Worm (Caenorhabditis elegans) whole organism, L4 larva: ENCODE data around the gene F10E7.9.

Experiments
- D1046.2 ChIP-seq: fragments of 200-800 bp; sonication (Bioruptor generic); IDR thresholded peaks from 2 replicates; pipeline ENCODE4 v1.3.6; 2022; ENCODE audit warnings: missing genetic modification characterization, missing compliant biosample characterization
- F26F4.8 ChIP-seq: fragments of 200-800 bp; sonication (Bioruptor generic); conservative IDR thresholded peaks from 2 replicates; pipeline ENCODE4 v1.3.6; 2022; ENCODE audit warnings: missing genetic modification characterization, missing compliant biosample characterization
- F44E2.7 ChIP-seq: fragments of 200-800 bp; sonication (Bioruptor generic); IDR thresholded peaks from 2 replicates; pipeline ENCODE4 v2.1.2; 2022; ENCODE audit warnings: missing genetic modification characterization, missing compliant biosample characterization
- R02D3.7 ChIP-seq: fragments of 150-350 bp; sonication (generic microtip); optimal IDR thresholded peaks from 3 replicates; lab custom pipeline; 2014; ENCODE audit warnings: missing biosample characterization, missing genetic modification characterization
- T20F7.1 ChIP-seq: fragments of 200-800 bp; sonication (Bioruptor generic); optimal IDR thresholded peaks from 2 replicates; lab custom pipeline; 2018; ENCODE audit warnings: mild to moderate bottlenecking, missing genetic modification characterization, missing compliant biosample characterization
- Y48G9A.11 ChIP-seq: fragments of 200-800 bp; sonication (Bioruptor generic); IDR thresholded peaks from 2 replicates; pipeline ENCODE4 v1.3.6; 2022; ENCODE audit warnings: missing genetic modification reagents, missing genetic modification characterization, missing compliant biosample characterization
- Y75B8A.6 ChIP-seq: fragments of 200-800 bp; sonication (Bioruptor generic); IDR thresholded peaks from 2 replicates; pipeline ENCODE4 v1.3.6; 2022; ENCODE audit warnings: missing genetic modification reagents, missing genetic modification characterization, missing compliant biosample characterization
- ZK546.5 ChIP-seq, 2 experiments: sonication (generic microtip); optimal IDR thresholded peaks; 2 replicates each; lab custom pipeline; 2017; ENCODE audit warnings: missing biosample characterization in 2 of 2, missing genetic modification characterization in 2 of 2
- aly-2 ChIP-seq: sonication (generic microtip); optimal IDR thresholded peaks from 2 replicates; lab custom pipeline; 2018; ENCODE audit warnings: missing biosample characterization, missing genetic modification characterization
- arid-1 ChIP-seq: fragments of 200-800 bp; sonication (Bioruptor generic); conservative IDR thresholded peaks from 2 replicates; pipeline ENCODE4 v1.3.6; 2022; ENCODE audit warnings: missing genetic modification reagents, missing genetic modification characterization, missing compliant biosample characterization
- ceh-20 ChIP-seq: fragments of 200-800 bp; sonication (Bioruptor generic); IDR thresholded peaks from 2 replicates; pipeline ENCODE4 v1.3.6; 2022; ENCODE audit warnings: missing genetic modification reagents, missing genetic modification characterization, missing compliant biosample characterization
- ceh-28 ChIP-seq: fragments of 150-350 bp; optimal IDR thresholded peaks from 2 replicates; lab custom pipeline; 2014; ENCODE audit warnings: missing biosample characterization, missing genetic modification reagents, missing genetic modification characterization
- ces-1 ChIP-seq: fragments of 150-350 bp; sonication (generic microtip); optimal IDR thresholded peaks from 4 replicates; lab custom pipeline; 2014; ENCODE audit warnings: missing biosample characterization, missing genetic modification reagents, missing genetic modification characterization
- daf-12 ChIP-seq: fragments of 150-350 bp; optimal IDR thresholded peaks from 2 replicates; lab custom pipeline; 2014; ENCODE audit warnings: missing biosample characterization, missing genetic modification reagents, missing genetic modification characterization
- daf-16 ChIP-seq, 3 experiments: sonication (generic microtip); optimal IDR thresholded peaks; 2 replicates each; lab custom pipeline; 2016 to 2017; ENCODE audit warnings: missing genetic modification characterization in 3 of 3, missing genetic modification reagents in 3 of 3, mild to moderate bottlenecking in 2 of 3, missing compliant biosample characterization in 2 of 3, missing biosample characterization in 1 of 3, moderate library complexity in 1 of 3
- daf-19 ChIP-seq: fragments of 200-800 bp; sonication (Bioruptor generic); conservative IDR thresholded peaks from 2 replicates; pipeline ENCODE4 v1.3.6; 2022; ENCODE audit warnings: missing genetic modification characterization, missing compliant biosample characterization
- daf-8 ChIP-seq: fragments of 200-800 bp; sonication (Bioruptor generic); IDR thresholded peaks from 2 replicates; pipeline ENCODE4 v1.3.6; 2022; ENCODE audit warnings: missing genetic modification characterization, missing compliant biosample characterization
- dmd-9 ChIP-seq: fragments of 200-800 bp; sonication (Bioruptor generic); IDR thresholded peaks from 2 replicates; pipeline ENCODE4 v1.3.6; 2022; ENCODE audit warnings: missing genetic modification reagents, missing genetic modification characterization, missing compliant biosample characterization
- duxl-1 ChIP-seq: sonication (generic microtip); optimal IDR thresholded peaks from 2 replicates; lab custom pipeline; 2016; ENCODE audit warnings: mild to moderate bottlenecking, missing genetic modification characterization, moderate library complexity, missing compliant biosample characterization; ENCODE audit not compliant: poor library complexity
- fkh-10 ChIP-seq: fragments of 150-350 bp; optimal IDR thresholded peaks from 2 replicates; lab custom pipeline; 2014; ENCODE audit warnings: missing biosample characterization, missing genetic modification reagents, missing genetic modification characterization
- fos-1 ChIP-seq: fragments of 150-350 bp; optimal IDR thresholded peaks from 2 replicates; lab custom pipeline; 2014; ENCODE audit warnings: missing biosample characterization, missing genetic modification characterization
- hlh-30 ChIP-seq: sonication (generic microtip); optimal IDR thresholded peaks from 2 replicates; lab custom pipeline; 2017; ENCODE audit warnings: antibody characterized with exemption, mild to moderate bottlenecking, missing genetic modification characterization, missing compliant biosample characterization; ENCODE audit not compliant: insufficient read depth
- hmg-1.1 ChIP-seq: fragments of 200-800 bp; sonication (Bioruptor generic); IDR thresholded peaks from 2 replicates; pipeline ENCODE4 v1.3.6; 2022; ENCODE audit warnings: missing genetic modification reagents, missing genetic modification characterization, missing compliant biosample characterization
- lin-15B ChIP-seq: fragments of 150-350 bp; sonication (generic microtip); optimal IDR thresholded peaks from 3 replicates; lab custom pipeline; 2014; ENCODE audit warnings: missing biosample characterization, missing genetic modification characterization
- lin-38 ChIP-seq: fragments of 200-800 bp; sonication (Bioruptor generic); IDR thresholded peaks from 2 replicates; pipeline ENCODE4 v1.3.6; 2022; ENCODE audit warnings: missing genetic modification reagents, missing genetic modification characterization, missing compliant biosample characterization
- lsy-2 ChIP-seq, 2 experiments: fragments of 150-350 bp in 1 of 2; sonication (generic microtip) in 1 of 2; optimal IDR thresholded peaks; 2 replicates each; lab custom pipeline; 2014 to 2017; ENCODE audit warnings: missing biosample characterization in 2 of 2, missing genetic modification characterization in 2 of 2
- mdl-1 ChIP-seq, 2 experiments: fragments of 150-350 bp in 1 of 2; sonication (generic microtip) in 1 of 2; optimal IDR thresholded peaks; 2 replicates each; lab custom pipeline; 2014 to 2017; ENCODE audit warnings: missing biosample characterization in 2 of 2, missing genetic modification characterization in 2 of 2
- mdt-29 ChIP-seq: fragments of 200-800 bp; sonication (Bioruptor generic); IDR thresholded peaks from 2 replicates; pipeline ENCODE4 v1.3.6; 2022; ENCODE audit warnings: missing genetic modification reagents, missing genetic modification characterization, missing compliant biosample characterization
- mep-1 ChIP-seq: fragments of 150-350 bp; sonication (generic microtip); optimal IDR thresholded peaks from 3 replicates; lab custom pipeline; 2014; ENCODE audit warnings: missing biosample characterization, missing genetic modification characterization
- mes-2 ChIP-seq: sonication (generic microtip); optimal IDR thresholded peaks from 2 replicates; lab custom pipeline; 2016; ENCODE audit warnings: missing genotype, mild to moderate bottlenecking, missing genetic modification characterization, missing compliant biosample characterization; ENCODE audit not compliant: poor library complexity, severe bottlenecking
- nhr-11 ChIP-seq: fragments of 150-350 bp; optimal IDR thresholded peaks from 2 replicates; lab custom pipeline; 2014; ENCODE audit warnings: missing biosample characterization, missing genetic modification characterization
- nhr-25 ChIP-seq: sonication (generic microtip); optimal IDR thresholded peaks from 2 replicates; lab custom pipeline; 2017; ENCODE audit warnings: missing genetic modification characterization, mild to moderate bottlenecking, missing compliant biosample characterization, antibody characterized with exemption, moderate library complexity, borderline replicate concordance; ENCODE audit not compliant: insufficient read depth
- nhr-42 ChIP-seq: fragments of 200-800 bp; sonication (Bioruptor generic); IDR thresholded peaks from 2 replicates; pipeline ENCODE4 v1.3.6; 2022; ENCODE audit warnings: missing genetic modification characterization, missing compliant biosample characterization
- nhr-6 ChIP-seq: fragments of 150-350 bp; optimal IDR thresholded peaks from 2 replicates; lab custom pipeline; 2014; ENCODE audit warnings: missing biosample characterization, missing genetic modification characterization
- pqm-1 ChIP-seq: sonication (generic microtip); optimal IDR thresholded peaks from 2 replicates; lab custom pipeline; 2017; ENCODE audit warnings: missing biosample characterization, missing genetic modification characterization
- snpc-1.2 ChIP-seq: fragments of 200-800 bp; sonication (Bioruptor generic); IDR thresholded peaks from 2 replicates; pipeline ENCODE4 v1.3.6; 2022; ENCODE audit warnings: missing genetic modification reagents, missing genetic modification characterization, missing compliant biosample characterization
- snpc-4 ChIP-seq: fragments of 150-350 bp; optimal IDR thresholded peaks from 2 replicates; lab custom pipeline; 2014; ENCODE audit warnings: missing biosample characterization, missing genetic modification characterization
- unc-130 ChIP-seq: sonication (generic microtip); optimal IDR thresholded peaks from 2 replicates; lab custom pipeline; 2016; ENCODE audit warnings: missing genetic modification reagents, missing genetic modification characterization, missing compliant biosample characterization
- unc-39 ChIP-seq: sonication (generic microtip); optimal IDR thresholded peaks from 2 replicates; lab custom pipeline; 2017; ENCODE audit warnings: missing biosample characterization, missing genetic modification characterization
- unc-62 ChIP-seq, 3 experiments: fragments of 150-350 bp in 1 of 3; sonication (generic microtip); optimal IDR thresholded peaks in 2 of 3; peaks in 1 of 3; 1 replicate in 1 of 3; 2 replicates in 2 of 3; lab custom pipeline; 2014 to 2017; ENCODE audit warnings: missing biosample characterization in 3 of 3, missing genetic modification characterization in 3 of 3, missing genetic modification reagents in 3 of 3, missing genotype in 1 of 3
- zfp-2 ChIP-seq: sonication (generic microtip); optimal IDR thresholded peaks from 2 replicates; lab custom pipeline; 2016; ENCODE audit warnings: mild to moderate bottlenecking, missing genetic modification characterization, missing compliant biosample characterization
- zip-11 ChIP-seq: fragments of 200-800 bp; sonication (Bioruptor generic); IDR thresholded peaks from 2 replicates; pipeline ENCODE4 v1.3.6; 2022; ENCODE audit warnings: missing genetic modification characterization, missing compliant biosample characterization

The F10E7.9 gene

ce11 chrII:7111012-7111656 is 1.3 kb upstream of the F10E7.9 start:
- no peak for TF ChIP-seq fos-1
- TF ChIP-seq aly-2 (tag; lab: Kevin White, UChicago) = no peak
- no peak for TF ChIP-seq snpc-1.2 (GFP tag; lab: Robert Waterston, UW)
- peak in 1 of 2 experiments; percentile 95 for TF ChIP-seq unc-62 (GFP tag; optimal IDR thresholded peaks at IDR 0.05 in 1 of 2; lab: Kevin White, UChicago)
- no peak for TF ChIP-seq unc-62 (tag; optimal IDR thresholded peaks at IDR 0.05; lab: Kevin White, UChicago)
- no peak for TF ChIP-seq nhr-25 (tag; lab: Kevin White, UChicago)
- TF ChIP-seq pqm-1 (tag; lab: Kevin White, UChicago) = no peak
- no peak for TF ChIP-seq D1046.2
- peak in 1 of 2 experiments; percentile 53 for TF ChIP-seq lsy-2 (tag; optimal IDR thresholded peaks at IDR 0.05; lab: Kevin White, UChicago)
- peak; percentile 45 for TF ChIP-seq fkh-10 (GFP tag; lab: Kevin White, UChicago)
- TF ChIP-seq nhr-42 (GFP tag; lab: Robert Waterston, UW) = no peak
- no peak for TF ChIP-seq R02D3.7 (tag; lab: Kevin White, UChicago)
- 0 out of 2 replicates have a peak, but pooled peaks have one; percentile 9 for TF ChIP-seq hmg-1.1 (GFP tag; lab: Robert Waterston, UW)
- TF ChIP-seq, all 104 proteins: peak for 4

- TF ChIP-seq Y48G9A.11 (GFP tag; lab: Robert Waterston, UW) (peak; percentile 59), duxl-1 (no peak), lin-38 (peak; percentile 37; the same call in 1 of the 2 replicates), unc-62 (GFP tag; optimal IDR thresholded peaks at IDR 0.05 in 1 of 2; lab: Kevin White, UChicago) (no peak), unc-62 (tag; optimal IDR thresholded peaks at IDR 0.05; lab: Kevin White, UChicago) (no peak), ceh-20 (GFP tag; lab: Robert Waterston, UW) (no peak), nhr-42 (GFP tag; lab: Robert Waterston, UW) (no peak)
Measured at ce11 chrII:7106313-7106712, 3.5 kb downstream of the F10E7.9 start.

- no peak for TF ChIP-seq Y75B8A.6 (GFP tag; lab: Robert Waterston, UW)
- peak; percentile 64 to 91 for TF ChIP-seq ZK546.5 (tag; optimal IDR thresholded peaks at IDR 0.05; lab: Kevin White, UChicago)
- no peak for TF ChIP-seq snpc-4 (tag; lab: Kevin White, UChicago)
- TF ChIP-seq dmd-9 (GFP tag; lab: Robert Waterston, UW) = no peak
- TF ChIP-seq lsy-2 (tag; optimal IDR thresholded peaks at IDR 0.05; lab: Kevin White, UChicago) = peak; percentile 95 to 99
- TF ChIP-seq Y48G9A.11 (GFP tag; lab: Robert Waterston, UW) = peak; percentile 99
- 0 out of 2 replicates have a peak, but pooled peaks have one; percentile 41 for TF ChIP-seq ceh-20 (GFP tag; lab: Robert Waterston, UW)
- no peak for TF ChIP-seq mdt-29 (GFP tag; lab: Robert Waterston, UW)
- peak; percentile 38; the same call in 1 of the 2 replicates for TF ChIP-seq arid-1 (GFP tag; lab: Robert Waterston, UW)
- no peak for TF ChIP-seq ceh-28 (tag; lab: Kevin White, UChicago)
- TF ChIP-seq mdl-1 (tag; optimal IDR thresholded peaks at IDR 0.05; lab: Kevin White, UChicago) = peak in 1 of 2 experiments; percentile 49
- peak; percentile 91 for TF ChIP-seq nhr-11 (tag; lab: Kevin White, UChicago)
- TF ChIP-seq unc-39 (tag; lab: Kevin White, UChicago) = no peak
- TF ChIP-seq zip-11 (GFP tag; lab: Robert Waterston, UW) = no peak
- TF ChIP-seq mes-2 (tag; lab: Kevin White, UChicago) = peak; percentile 89
- TF ChIP-seq lin-38 = peak; percentile 73
- TF ChIP-seq aly-2 (tag; lab: Kevin White, UChicago) = no peak
- TF ChIP-seq nhr-6 (tag; lab: Kevin White, UChicago) = peak; percentile 87
- peak; percentile 29 for TF ChIP-seq ces-1 (GFP tag; lab: Kevin White, UChicago)
- TF ChIP-seq zfp-2 (tag; lab: Kevin White, UChicago) = peak; percentile 70
- TF ChIP-seq F26F4.8 (GFP tag; lab: Robert Waterston, UW) = no peak
- TF ChIP-seq daf-19 (GFP tag; lab: Robert Waterston, UW) = no peak
- TF ChIP-seq mep-1 (tag; lab: Kevin White, UChicago) = peak; percentile 82
- TF ChIP-seq unc-130 = no peak
- no peak for TF ChIP-seq daf-12 (tag; lab: Kevin White, UChicago)
- TF ChIP-seq lin-15B = peak; percentile 80
- TF ChIP-seq T20F7.1 = peak; percentile 99
- TF ChIP-seq daf-8 (GFP tag; lab: Robert Waterston, UW) = no peak
- TF ChIP-seq hlh-30 = peak; percentile 75
- peak in 1 of 2 experiments; percentile 28 for TF ChIP-seq daf-16 (GFP tag; optimal IDR thresholded peaks at IDR 0.05; lab: Kevin White, UChicago)
- peak; percentile 76 for TF ChIP-seq daf-16 (tag; optimal IDR thresholded peaks at IDR 0.05; lab: Kevin White, UChicago)
- TF ChIP-seq F44E2.7 (GFP tag; lab: Robert Waterston, UW) = no peak
Measured at ce11 chrII:7104794-7105613, 4.9 kb downstream of the F10E7.9 start, which contains the start of the genes farl-11 and rpl-33. TSS of gene farl-11 (minus strand) at chrII:7105035. TSS of gene rpl-33 (plus strand) at chrII:7105563.
